Fruit fly (Drosophila melanogaster): ENCODE data around the gene CG15044.

- TF ChIP-seq psq (GFP tag; optimal IDR thresholded peaks at IDR 0.05) (no peak), foxo (GFP tag; optimal IDR thresholded peaks at IDR 0.05) (no peak), ey (GFP tag; optimal IDR thresholded peaks at IDR 0.05) (no peak), Myc (optimal IDR thresholded peaks at IDR 0.05) (no peak), Hr78 (GFP tag; optimal IDR thresholded peaks at IDR 0.05) (no peak), pan (optimal IDR thresholded peaks at IDR 0.05) (no peak), rgr (GFP tag; optimal IDR thresholded peaks at IDR 0.05) (no peak)
Measured at dm6 chrX:18509430-18509829, 17.6 kb upstream of the CG15044 start.

Data from whole organism, wandering third instar larva.